Worm (Caenorhabditis elegans): ENCODE data around the gene W10G11.1.

The W10G11.1 gene

ce11 chrII:3512240-3512639 is 48.3 kb downstream of the W10G11.1 start, which contains the start of gene Y49F6B.19:
TSS of gene Y49F6B.19 (minus strand) at chrII:3512340.
- TF ChIP-seq unc-62 (GFP tag; optimal IDR thresholded peaks at IDR 0.05), result no peak
